Worm (Caenorhabditis elegans): ENCODE data around the gene ZC455.1.

The ZC455.1 gene

ce11 chrV:12788451-12788850 lies 15.1 kb downstream of the ZC455.1 start, which contains the start of gene srbc-44:
TSS of gene srbc-44 (minus strand) at chrV:12788551.
- TF ChIP-seq dao-5 (tag; optimal IDR thresholded peaks at IDR 0.05) (no peak), W03F9.2 (tag; optimal IDR thresholded peaks at IDR 0.05) (no peak), him-1 (tag; optimal IDR thresholded peaks at IDR 0.05) (no peak)

- TF ChIP-seq him-1 (tag; optimal IDR thresholded peaks at IDR 0.05) = no peak
- TF ChIP-seq dao-5 (tag; optimal IDR thresholded peaks at IDR 0.05) = no peak
- TF ChIP-seq W03F9.2 (tag; optimal IDR thresholded peaks at IDR 0.05) = no peak
These were observed 16.9 kb downstream of the ZC455.1 start, which contains the start of gene srbc-43 for ce11 chrV:12790188-12790587. TSS of gene srbc-43 (minus strand) at chrV:12790518.

ce11 chrV:12792752-12793151 lies 19.4 kb downstream of the ZC455.1 start, which contains the start of gene ugt-5:
TSS of gene ugt-5 (minus strand) at chrV:12792965.
- TF ChIP-seq him-1 (tag; optimal IDR thresholded peaks at IDR 0.05) (no peak), dao-5 (tag; optimal IDR thresholded peaks at IDR 0.05) (no peak), W03F9.2 (tag; optimal IDR thresholded peaks at IDR 0.05) (no peak)

ce11 chrV:12795196-12795595 lies 21.9 kb downstream of the ZC455.1 start, which contains the start of gene ugt-4:
TSS of gene ugt-4 (minus strand) at chrV:12795336.
- TF ChIP-seq W03F9.2 (tag; optimal IDR thresholded peaks at IDR 0.05) = no peak
- TF ChIP-seq dao-5 (tag; optimal IDR thresholded peaks at IDR 0.05) = no peak
- TF ChIP-seq him-1 (tag; optimal IDR thresholded peaks at IDR 0.05) = no peak

ce11 chrV:12795927-12796326 lies 22.6 kb downstream of the ZC455.1 start:
- TF ChIP-seq him-1 (tag; optimal IDR thresholded peaks at IDR 0.05) = no peak
- no peak for TF ChIP-seq W03F9.2 (tag; optimal IDR thresholded peaks at IDR 0.05)
- TF ChIP-seq dao-5 (tag; optimal IDR thresholded peaks at IDR 0.05) = no peak

- no peak for TF ChIP-seq dao-5 (tag; optimal IDR thresholded peaks at IDR 0.05)
- TF ChIP-seq W03F9.2 (tag; optimal IDR thresholded peaks at IDR 0.05) = no peak
- TF ChIP-seq him-1 (tag; optimal IDR thresholded peaks at IDR 0.05) = no peak
These were observed 23.7 kb downstream of the ZC455.1 start for ce11 chrV:12796908-12797490.

- TF ChIP-seq him-1 (tag; optimal IDR thresholded peaks at IDR 0.05) (no peak), W03F9.2 (tag; optimal IDR thresholded peaks at IDR 0.05) (no peak), dao-5 (tag; optimal IDR thresholded peaks at IDR 0.05) (no peak)
These were observed 24.7 kb downstream of the ZC455.1 start, which contains the start of gene ugt-6 for ce11 chrV:12797992-12798391. TSS of gene ugt-6 (minus strand) at chrV:12798224.

- TF ChIP-seq W03F9.2 (tag; optimal IDR thresholded peaks at IDR 0.05) (no peak), dao-5 (tag; optimal IDR thresholded peaks at IDR 0.05) (no peak), him-1 (tag; optimal IDR thresholded peaks at IDR 0.05) (no peak)
These were observed 26.8 kb downstream of the ZC455.1 start, which contains the start of gene ugt-3 for ce11 chrV:12800171-12800570. TSS of gene ugt-3 (minus strand) at chrV:12800271.

- TF ChIP-seq dao-5 (tag; optimal IDR thresholded peaks at IDR 0.05) = no peak
- TF ChIP-seq W03F9.2 (tag; optimal IDR thresholded peaks at IDR 0.05) = no peak
- TF ChIP-seq him-1 (tag; optimal IDR thresholded peaks at IDR 0.05) = no peak
These were observed 30.0 kb downstream of the ZC455.1 start, which contains the start of gene srbc-45 for ce11 chrV:12803274-12803673. TSS of gene srbc-45 (plus strand) at chrV:12803574.

- no peak for TF ChIP-seq dao-5 (tag; optimal IDR thresholded peaks at IDR 0.05)
- TF ChIP-seq him-1 (tag; optimal IDR thresholded peaks at IDR 0.05) = no peak
- TF ChIP-seq W03F9.2 (tag; optimal IDR thresholded peaks at IDR 0.05) = no peak
These were observed 32.9 kb downstream of the ZC455.1 start, which contains the start of gene ZC443.7 for ce11 chrV:12806190-12806589. TSS of gene ZC443.7 (plus strand) at chrV:12806490.

- TF ChIP-seq him-1 (tag; optimal IDR thresholded peaks at IDR 0.05) (no peak), W03F9.2 (tag; optimal IDR thresholded peaks at IDR 0.05) (no peak), dao-5 (tag; optimal IDR thresholded peaks at IDR 0.05) (no peak)
These were observed 36.6 kb downstream of the ZC455.1 start, which contains the start of gene ZC443.1 for ce11 chrV:12809876-12810275. TSS of gene ZC443.1 (minus strand) at chrV:12810080.

- TF ChIP-seq W03F9.2 (tag; optimal IDR thresholded peaks at IDR 0.05) (no peak), him-1 (tag; optimal IDR thresholded peaks at IDR 0.05) (no peak), dao-5 (tag; optimal IDR thresholded peaks at IDR 0.05) (no peak)
These were observed 37.8 kb downstream of the ZC455.1 start, which contains the start of gene ZC443.2 for ce11 chrV:12811126-12811525. TSS of gene ZC443.2 (minus strand) at chrV:12811192.

ce11 chrV:12811810-12812209 lies 38.5 kb downstream of the ZC455.1 start:
- no peak for TF ChIP-seq W03F9.2 (tag; optimal IDR thresholded peaks at IDR 0.05)
- TF ChIP-seq him-1 (tag; optimal IDR thresholded peaks at IDR 0.05) = no peak
- TF ChIP-seq dao-5 (tag; optimal IDR thresholded peaks at IDR 0.05) = no peak

ce11 chrV:12814022-12814421 lies 40.7 kb downstream of the ZC455.1 start, which contains the start of gene ZC443.3:
TSS of gene ZC443.3 (minus strand) at chrV:12814122.
- no peak for TF ChIP-seq W03F9.2 (tag; optimal IDR thresholded peaks at IDR 0.05)
- no peak for TF ChIP-seq him-1 (tag; optimal IDR thresholded peaks at IDR 0.05)
- no peak for TF ChIP-seq dao-5 (tag; optimal IDR thresholded peaks at IDR 0.05)
